Fruit fly (Drosophila melanogaster) whole organism, embryonic: ENCODE measurements around the gene MFS9.

Experiments used
- Aef1 ChIP-seq: fragments of 200-800 bp; sonication (Bioruptor generic); IDR thresholded peaks from 3 replicates; pipeline ENCODE4 v1.3.6; 2022; ENCODE audit warnings: missing biosample characterization, missing genetic modification characterization
- B-H1 ChIP-seq: fragments of 200-800 bp; sonication (Bioruptor generic); IDR thresholded peaks from 3 replicates; pipeline ENCODE4 v1.3.6; 2022; ENCODE audit warnings: missing biosample characterization, missing genetic modification characterization
- CG10209 ChIP-seq: fragments of 200-800 bp; sonication (Bioruptor generic); optimal IDR thresholded peaks from 3 replicates; lab custom pipeline; 2017; ENCODE audit warnings: missing biosample characterization, mild to moderate bottlenecking, missing genetic modification characterization, missing genetic modification reagents
- CG11247 ChIP-seq: fragments of 200-800 bp; sonication (Bioruptor generic); IDR thresholded peaks from 2 replicates; pipeline ENCODE4 v1.3.6; 2022; ENCODE audit warnings: missing biosample characterization, missing genetic modification characterization
- CG11456 ChIP-seq: fragments of 200-800 bp; sonication (Bioruptor generic); IDR thresholded peaks from 3 replicates; pipeline ENCODE4 v1.3.6; 2022; ENCODE audit warnings: missing biosample characterization, missing genetic modification characterization
- CG14667 ChIP-seq: fragments of 200-800 bp; sonication (Bioruptor generic); IDR thresholded peaks from 2 replicates; pipeline ENCODE4 v1.3.6; 2022; ENCODE audit warnings: missing biosample characterization, missing genetic modification characterization
- CG16863 ChIP-seq: fragments of 200-800 bp; sonication (Bioruptor generic); optimal IDR thresholded peaks from 3 replicates; lab custom pipeline; 2016; ENCODE audit warnings: missing biosample characterization, missing genetic modification characterization
- CG17328 ChIP-seq: fragments of 200-800 bp; sonication (Bioruptor generic); IDR thresholded peaks from 2 replicates; pipeline ENCODE4 v1.3.6; 2022; ENCODE audit warnings: missing biosample characterization, missing genetic modification characterization
- CG17912 ChIP-seq: fragments of 200-800 bp; sonication (Bioruptor generic); optimal IDR thresholded peaks from 2 replicates; lab custom pipeline; 2018; ENCODE audit warnings: missing biosample characterization, mild to moderate bottlenecking, missing genetic modification characterization
- CG1832 ChIP-seq: fragments of 200-800 bp; sonication (Bioruptor generic); optimal IDR thresholded peaks from 2 replicates; lab custom pipeline; 2017; ENCODE audit warnings: missing biosample characterization, mild to moderate bottlenecking, missing genetic modification characterization, inconsistent platforms
- CG2889 ChIP-seq: fragments of 200-800 bp; sonication (Bioruptor generic); IDR thresholded peaks from 3 replicates; pipeline ENCODE4 v1.3.6; 2022; ENCODE audit warnings: missing biosample characterization, missing genetic modification characterization
- CG32772 ChIP-seq: fragments of 200-800 bp; sonication (Bioruptor generic); IDR thresholded peaks from 2 replicates; pipeline ENCODE4 v1.3.6; 2022; ENCODE audit warnings: missing biosample characterization, missing genetic modification characterization
- CG4617 ChIP-seq: fragments of 200-800 bp; sonication (Bioruptor generic); optimal IDR thresholded peaks from 3 replicates; lab custom pipeline; 2016; ENCODE audit warnings: missing biosample characterization, missing genetic modification characterization, borderline replicate concordance
- CG6689 ChIP-seq: fragments of 200-800 bp; sonication (Bioruptor generic); IDR thresholded peaks from 2 replicates; pipeline ENCODE4 v1.3.6; 2022; ENCODE audit warnings: missing biosample characterization, missing genetic modification characterization
- CG6791 ChIP-seq: fragments of 200-800 bp; sonication (Bioruptor generic); IDR thresholded peaks from 3 replicates; pipeline ENCODE4 v1.3.6; 2022; ENCODE audit warnings: missing biosample characterization, missing genetic modification characterization; ENCODE audit not compliant: partially characterized antibody
- CG7963 ChIP-seq: fragments of 200-800 bp; sonication (Bioruptor generic); IDR thresholded peaks from 3 replicates; pipeline ENCODE4 v1.3.6; 2022; ENCODE audit warnings: missing biosample characterization, missing genetic modification characterization; ENCODE audit not compliant: partially characterized antibody
- CG9932 ChIP-seq: fragments of 200-800 bp; sonication (Bioruptor generic); IDR thresholded peaks from 2 replicates; pipeline ENCODE4 v1.3.6; 2022; ENCODE audit warnings: missing biosample characterization, missing genetic modification characterization
- Doc3 ChIP-seq: fragments of 200-800 bp; sonication (Bioruptor generic); IDR thresholded peaks from 3 replicates; pipeline ENCODE4 v1.3.6; 2022; ENCODE audit warnings: missing biosample characterization, missing genetic modification characterization; ENCODE audit not compliant: partially characterized antibody
- Dp ChIP-seq: fragments of 200-800 bp; sonication (Bioruptor generic); optimal IDR thresholded peaks from 2 replicates; lab custom pipeline; 2018; ENCODE audit warnings: missing biosample characterization, mild to moderate bottlenecking, missing genetic modification characterization, moderate library complexity
- Fer3 ChIP-seq: fragments of 200-800 bp; sonication (Bioruptor generic); optimal IDR thresholded peaks from 2 replicates; lab custom pipeline; 2018; ENCODE audit warnings: missing biosample characterization, mild to moderate bottlenecking, missing genetic modification characterization, moderate library complexity
- H2.0 ChIP-seq: fragments of 200-800 bp; sonication (Bioruptor generic); IDR thresholded peaks from 2 replicates; pipeline ENCODE4 v1.3.6; 2022; ENCODE audit warnings: missing biosample characterization, missing genetic modification characterization
- HLH4C ChIP-seq: fragments of 200-800 bp; sonication (Bioruptor generic); IDR thresholded peaks from 3 replicates; pipeline ENCODE4 v1.3.6; 2022; ENCODE audit warnings: missing biosample characterization, missing genetic modification characterization; ENCODE audit not compliant: partially characterized antibody
- Kr ChIP-seq: fragments of 200-800 bp; sonication (Bioruptor generic); optimal IDR thresholded peaks from 2 replicates; lab custom pipeline; 2017; ENCODE audit warnings: missing biosample characterization, mild to moderate bottlenecking, missing genetic modification characterization
- MBD-R2 ChIP-seq: fragments of 200-800 bp; sonication (Bioruptor generic); IDR thresholded peaks from 2 replicates; pipeline ENCODE4 v1.3.6; 2022; ENCODE audit warnings: missing biosample characterization, missing genetic modification characterization
- Med ChIP-seq: fragments of 200-800 bp; sonication (Bioruptor generic); peaks from one replicate; lab custom pipeline; 2016; ENCODE audit warnings: missing biosample characterization, missing genetic modification characterization, mild to moderate bottlenecking, inconsistent platforms, moderate library complexity
- Meics ChIP-seq: fragments of 200-800 bp; sonication (Bioruptor generic); optimal IDR thresholded peaks from 2 replicates; lab custom pipeline; 2017; ENCODE audit warnings: missing biosample characterization, mild to moderate bottlenecking, missing genetic modification characterization
- Nf-YA ChIP-seq: fragments of 200-800 bp; sonication (Bioruptor generic); IDR thresholded peaks from 2 replicates; pipeline ENCODE4 v1.3.6; 2022; ENCODE audit warnings: missing biosample characterization, missing genetic modification characterization
- Opbp ChIP-seq: fragments of 200-800 bp; sonication (Bioruptor generic); IDR thresholded peaks from 3 replicates; pipeline ENCODE4 v1.3.6; 2022; ENCODE audit warnings: missing biosample characterization, missing genetic modification characterization; ENCODE audit not compliant: partially characterized antibody
- Side ChIP-seq: fragments of 200-800 bp; sonication (Bioruptor generic); optimal IDR thresholded peaks from 2 replicates; lab custom pipeline; 2016; ENCODE audit warnings: missing biosample characterization, missing genetic modification characterization
- Sin3A ChIP-seq: fragments of >200 bp; optimal IDR thresholded peaks from 2 replicates; lab custom pipeline; 2018
- Sry-δ ChIP-seq: fragments of 200-800 bp; sonication (Bioruptor generic); optimal IDR thresholded peaks from 2 replicates; lab custom pipeline; 2016; ENCODE audit warnings: missing biosample characterization, missing genetic modification characterization
- amos ChIP-seq: fragments of 200-800 bp; sonication (Bioruptor generic); IDR thresholded peaks from 2 replicates; pipeline ENCODE4 v1.3.6; 2022; ENCODE audit warnings: missing biosample characterization, missing genetic modification characterization; ENCODE audit not compliant: partially characterized antibody
- bbx ChIP-seq: fragments of 200-800 bp; sonication (Bioruptor generic); IDR thresholded peaks from 2 replicates; pipeline ENCODE4 v1.3.6; 2022; ENCODE audit warnings: missing biosample characterization, missing genetic modification characterization; ENCODE audit not compliant: partially characterized antibody
- caup ChIP-seq: fragments of 200-800 bp; sonication (Bioruptor generic); optimal IDR thresholded peaks from 3 replicates; lab custom pipeline; 2017; ENCODE audit warnings: missing biosample characterization, mild to moderate bottlenecking, missing genetic modification characterization, moderate library complexity; ENCODE audit not compliant: severe bottlenecking
- cg ChIP-seq: fragments of 200-800 bp; sonication (Bioruptor generic); optimal IDR thresholded peaks from 3 replicates; lab custom pipeline; 2019; ENCODE audit warnings: missing biosample characterization, mild to moderate bottlenecking, missing genetic modification characterization, moderate library complexity
- grn ChIP-seq: fragments of 200-800 bp; sonication (Bioruptor generic); optimal IDR thresholded peaks from 3 replicates; lab custom pipeline; 2017; ENCODE audit warnings: missing biosample characterization, missing genetic modification characterization
- ken ChIP-seq: fragments of 200-800 bp; sonication (Bioruptor generic); IDR thresholded peaks from 3 replicates; pipeline ENCODE4 v1.3.6; 2022; ENCODE audit warnings: missing biosample characterization, missing genetic modification characterization
- lola ChIP-seq, 3 experiments: fragments of >200 bp in 2 of 3; fragments of 200-800 bp in 1 of 3; sonication (Bioruptor generic) in 1 of 3; optimal IDR thresholded peaks; 2 replicates each; lab custom pipeline; 2017 to 2019; ENCODE audit warnings: missing biosample characterization in 3 of 3, missing genetic modification characterization in 3 of 3, mild to moderate bottlenecking in 1 of 3, moderate library complexity in 1 of 3
- luna ChIP-seq: fragments of 200-800 bp; sonication (Bioruptor generic); optimal IDR thresholded peaks from 2 replicates; lab custom pipeline; 2016; ENCODE audit warnings: missing biosample characterization, missing genetic modification characterization
- nau ChIP-seq: fragments of 200-800 bp; sonication (Bioruptor generic); optimal IDR thresholded peaks from 3 replicates; lab custom pipeline; 2017; ENCODE audit warnings: missing biosample characterization, mild to moderate bottlenecking, missing genetic modification characterization, missing genetic modification reagents
- p53 ChIP-seq: fragments of 200-800 bp; sonication (Bioruptor generic); optimal IDR thresholded peaks from 2 replicates; lab custom pipeline; 2016; ENCODE audit warnings: missing biosample characterization, missing genetic modification characterization
- pum ChIP-seq: fragments of 200-800 bp; sonication (Bioruptor generic); optimal IDR thresholded peaks from 2 replicates; lab custom pipeline; 2016; ENCODE audit warnings: missing biosample characterization, missing genetic modification characterization
- slbo ChIP-seq: fragments of 200-800 bp; sonication (Bioruptor generic); IDR thresholded peaks from 2 replicates; pipeline ENCODE4 v1.3.6; 2022; ENCODE audit warnings: missing biosample characterization, missing genetic modification characterization
- sqz ChIP-seq: fragments of 200-800 bp; sonication (Bioruptor generic); optimal IDR thresholded peaks from 3 replicates; lab custom pipeline; 2018; ENCODE audit warnings: missing biosample characterization, mild to moderate bottlenecking, missing genetic modification characterization
- ssp ChIP-seq: fragments of 200-800 bp; sonication (Bioruptor generic); IDR thresholded peaks from 2 replicates; pipeline ENCODE4 v1.3.6; 2022; ENCODE audit warnings: missing biosample characterization, missing genetic modification characterization
- stwl ChIP-seq: fragments of 200-800 bp; sonication (Bioruptor generic); optimal IDR thresholded peaks from 3 replicates; lab custom pipeline; 2018; ENCODE audit warnings: missing biosample characterization, mild to moderate bottlenecking, missing genetic modification characterization, moderate library complexity
- unc-4 ChIP-seq: fragments of 200-800 bp; sonication (Bioruptor generic); IDR thresholded peaks from 2 replicates; pipeline ENCODE4 v1.3.6; 2022; ENCODE audit warnings: missing biosample characterization, missing genetic modification characterization; ENCODE audit not compliant: partially characterized antibody
- vnd ChIP-seq: fragments of 200-800 bp; sonication (Bioruptor generic); IDR thresholded peaks from 3 replicates; pipeline ENCODE4 v1.3.6; 2022; ENCODE audit warnings: missing biosample characterization, missing genetic modification characterization; ENCODE audit not compliant: partially characterized antibody
- zfh1 ChIP-seq: fragments of 200-800 bp; sonication (Bioruptor generic); IDR thresholded peaks from 3 replicates; pipeline ENCODE4 v1.3.6; 2022; ENCODE audit warnings: missing biosample characterization, missing genetic modification characterization
- zfh2 ChIP-seq: fragments of 200-800 bp; sonication (Bioruptor generic); optimal IDR thresholded peaks from 2 replicates; lab custom pipeline; 2016; ENCODE audit warnings: missing biosample characterization, missing genetic modification characterization

MFS9 gene

dm6 chr3R:20558106-20558489, 45.8 kb upstream of the MFS9 start (continued):
- TF ChIP-seq CG6689 (GFP tag; lab: Robert Waterston, UW) (no peak), sqz (GFP tag; lab: Kevin White, UChicago) (peak; percentile 23), luna (GFP tag; lab: Kevin White, UChicago) (peak; percentile 3), stwl (peak; percentile 20), CG6791 (peak; percentile 61), CG14667 (GFP tag; lab: Robert Waterston, UW) (no peak), MBD-R2 (GFP tag; lab: Robert Waterston, UW) (peak; percentile 76), Sry-δ (GFP tag; lab: Kevin White, UChicago) (peak; percentile 71), Side (GFP tag; lab: Kevin White, UChicago) (peak; percentile 24), H2.0 (peak; percentile 20; the same call in 1 of the 2 replicates), ssp (GFP tag; lab: Robert Waterston, UW) (peak; percentile 9; the same call in 1 of the 2 replicates), CG4617 (GFP tag; lab: Kevin White, UChicago) (peak; percentile 57), zfh1 (GFP tag; lab: Robert Waterston, UW) (peak; percentile 48; the same call in 1 of the 3 replicates), CG16863 (GFP tag; lab: Kevin White, UChicago) (no peak), Fer3 (tag; lab: Kevin White, UChicago) (no peak), amos (GFP tag; lab: Robert Waterston, UW) (peak; percentile 80), Doc3 (peak; percentile 53), cg (no peak), slbo (GFP tag; lab: Robert Waterston, UW) (peak; percentile 72), unc-4 (GFP tag; lab: Robert Waterston, UW) (peak; percentile 61), Sin3A (peak; percentile 7), CG17912 (GFP tag; lab: Kevin White, UChicago) (peak; percentile 9), CG11247 (peak; percentile 66), Aef1 (GFP tag; lab: Robert Waterston, UW) (no peak; the same call in 2 of the 3 replicates), zfh2 (peak; percentile 7), p53 (GFP tag; lab: Kevin White, UChicago) (peak; percentile 42), grn (GFP tag; lab: Kevin White, UChicago) (peak; percentile 22), pum (GFP tag; lab: Kevin White, UChicago) (no peak), vnd (peak; percentile 23; the same call in 1 of the 3 replicates), nau (GFP tag; lab: Kevin White, UChicago) (no peak), bbx (GFP tag; lab: Robert Waterston, UW) (peak; percentile 56), Med (GFP tag; lab: Kevin White, UChicago) (peak; percentile 61), Dp (GFP tag; lab: Kevin White, UChicago) (peak; percentile 78), caup (GFP tag; lab: Kevin White, UChicago) (no peak), B-H1 (GFP tag; lab: Robert Waterston, UW) (no peak), lola (GFP tag; optimal IDR thresholded peaks at IDR 0.05; lab: Kevin White, UChicago) (peak in 1 of 3 experiments; percentile 43), CG9932 (GFP tag; lab: Robert Waterston, UW) (peak; percentile 76), Meics (GFP tag; lab: Kevin White, UChicago) (peak; percentile 20), HLH4C (0 out of 3 replicates have a peak, but pooled peaks have one; percentile 33), ken (GFP tag; lab: Robert Waterston, UW) (peak; percentile 58; the same call in 1 of the 3 replicates), CG10209 (GFP tag; lab: Kevin White, UChicago) (no peak), Opbp (GFP tag; lab: Robert Waterston, UW) (peak; percentile 100), CG11456 (GFP tag; lab: Robert Waterston, UW) (peak; percentile 62; the same call in 2 of the 3 replicates), CG1832 (GFP tag; lab: Kevin White, UChicago) (no peak), CG32772 (GFP tag; lab: Robert Waterston, UW) (no peak), CG2889 (GFP tag; lab: Robert Waterston, UW) (no peak), Kr (GFP tag; lab: Kevin White, UChicago) (no peak), Nf-YA (GFP tag; lab: Robert Waterston, UW) (0 out of 2 replicates have a peak, but pooled peaks have one; percentile 16), CG17328 (GFP tag; lab: Robert Waterston, UW) (peak; percentile 27), CG7963 (GFP tag; lab: Robert Waterston, UW) (0 out of 3 replicates have a peak, but pooled peaks have one; percentile 5)
